Fruit fly (Drosophila melanogaster): ENCODE results near the gene Madm.

- TF ChIP-seq Rel (GFP tag; optimal IDR thresholded peaks at IDR 0.05): no peak
- TF ChIP-seq Rel (tag; optimal IDR thresholded peaks at IDR 0.05): no peak
- TF ChIP-seq sv (GFP tag; optimal IDR thresholded peaks at IDR 0.05): no peak
- TF ChIP-seq fru (GFP tag; optimal IDR thresholded peaks at IDR 0.05): no peak
- no peak for TF ChIP-seq Abd-B (GFP tag; optimal IDR thresholded peaks at IDR 0.05)
- no peak for TF ChIP-seq h (GFP tag; optimal IDR thresholded peaks at IDR 0.05)
- TF ChIP-seq woc (GFP tag; optimal IDR thresholded peaks at IDR 0.05): no peak
- TF ChIP-seq pan (optimal IDR thresholded peaks at IDR 0.05): no peak
- TF ChIP-seq Vsx2 (GFP tag; optimal IDR thresholded peaks at IDR 0.05; ENCODE audit: partially characterized antibody): no peak
- TF ChIP-seq Myc (optimal IDR thresholded peaks at IDR 0.05): no peak
- no peak for TF ChIP-seq psq (GFP tag; optimal IDR thresholded peaks at IDR 0.05)
- TF ChIP-seq OdsH (GFP tag; optimal IDR thresholded peaks at IDR 0.05): no peak
- TF ChIP-seq HLH106 (tag; optimal IDR thresholded peaks at IDR 0.05): no peak
- TF ChIP-seq Dfd (GFP tag; optimal IDR thresholded peaks at IDR 0.05): no peak
- TF ChIP-seq GATAd (GFP tag; optimal IDR thresholded peaks at IDR 0.05): no peak
These were observed 49.1 kb upstream of the Madm start, which contains the start of gene CG2104 for dm6 chr3R:5693186-5693585.
